Fruit fly (Drosophila melanogaster): ENCODE results near the gene CG9396.

DNA sequence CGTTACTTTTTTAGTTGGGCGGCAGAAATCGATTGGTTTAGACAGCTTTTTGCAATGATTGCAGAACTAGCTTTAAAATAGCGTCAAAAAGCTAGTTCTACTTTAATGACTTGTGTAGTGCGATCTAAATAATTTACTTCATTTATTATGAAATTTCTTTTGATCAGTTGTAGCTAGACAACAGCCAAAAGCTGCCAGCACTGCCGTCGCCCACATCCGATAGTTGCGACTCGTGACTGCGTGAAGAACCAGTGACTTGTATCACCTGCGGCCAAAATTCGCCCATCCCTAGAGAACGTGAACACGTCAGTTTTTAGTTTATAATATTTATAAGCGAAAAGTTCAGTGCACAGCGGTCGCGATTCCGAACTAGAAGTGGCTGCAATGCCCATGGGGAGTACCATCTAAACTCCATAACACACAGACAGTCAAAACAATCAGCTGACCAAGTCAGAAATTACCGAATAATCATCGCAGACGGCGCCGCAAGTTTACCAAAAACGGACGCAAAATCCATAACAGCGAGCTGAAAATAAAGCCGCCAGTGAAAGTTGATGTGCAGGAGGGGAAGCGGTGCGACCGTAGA, 15.3 kb upstream of the CG9396 start, which contains the start of gene P58IPK:
- no peak for TF ChIP-seq CG5204 (GFP tag; optimal IDR thresholded peaks at IDR 0.05)
- TF ChIP-seq CG7101 (tag; optimal IDR thresholded peaks at IDR 0.05), result peak; percentile 53
- peak; percentile 49 for TF ChIP-seq CG14711 (tag; optimal IDR thresholded peaks at IDR 0.05)
- no peak for TF ChIP-seq kay (GFP tag; ENCODE audit: borderline replicate concordance)
- TF ChIP-seq tj (GFP tag; optimal IDR thresholded peaks at IDR 0.05), result peak; percentile 41
- peak; percentile 77 for TF ChIP-seq Mnt (GFP tag; optimal IDR thresholded peaks at IDR 0.05)
- TF ChIP-seq Crg-1 (GFP tag; optimal IDR thresholded peaks at IDR 0.05), result no peak
- peak; percentile 15 for TF ChIP-seq CG33017 (tag; optimal IDR thresholded peaks at IDR 0.05)
- TF ChIP-seq ovo (GFP tag; optimal IDR thresholded peaks at IDR 0.05), result no peak
- peak; percentile 51 for TF ChIP-seq pad (GFP tag; optimal IDR thresholded peaks at IDR 0.05)
- TF ChIP-seq cnc (optimal IDR thresholded peaks at IDR 0.05), result no peak
- TF ChIP-seq CG1620 (GFP tag; optimal IDR thresholded peaks at IDR 0.05), result peak; percentile 72
- no peak for TF ChIP-seq Hr96 (GFP tag; optimal IDR thresholded peaks at IDR 0.05)
- TF ChIP-seq Clk (GFP tag; optimal IDR thresholded peaks at IDR 0.05), result peak; percentile 31
